Fruit fly (Drosophila melanogaster): ENCODE measurements around the gene CG12477.

The CG12477 gene

DNA sequence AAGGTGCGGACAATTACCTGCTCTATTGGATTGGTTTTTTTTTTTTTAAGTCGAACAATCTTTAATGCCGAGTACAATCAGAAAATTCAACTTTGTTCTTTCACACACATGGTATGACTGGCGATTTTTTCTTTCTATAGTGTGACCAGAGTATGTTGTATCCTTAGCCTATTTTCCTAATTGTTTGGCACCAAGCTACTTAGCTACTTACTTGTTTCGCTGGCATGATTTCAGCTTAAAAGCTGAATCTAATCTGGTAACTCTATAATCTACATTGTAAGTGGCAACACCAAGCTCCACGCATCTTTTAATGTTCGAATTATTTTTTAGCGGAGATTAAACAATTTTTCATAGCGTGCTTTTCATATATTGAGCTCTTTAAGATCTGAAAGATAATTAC lies at the start of gene CG12477:
Gene CG12477, minus strand, starts transcription at position 101 of the 400 bp plus-strand sequence.
- no peak for TF ChIP-seq usp (GFP tag; optimal IDR thresholded peaks at IDR 0.05)
- TF ChIP-seq sv (GFP tag; optimal IDR thresholded peaks at IDR 0.05): no peak
- TF ChIP-seq ey (GFP tag; optimal IDR thresholded peaks at IDR 0.05): no peak
- no peak for TF ChIP-seq Hr83 (GFP tag; optimal IDR thresholded peaks at IDR 0.05; ENCODE audit: poor library complexity, severe bottlenecking)
- no peak for TF ChIP-seq fru (GFP tag; optimal IDR thresholded peaks at IDR 0.05)
- TF ChIP-seq sage (GFP tag; optimal IDR thresholded peaks at IDR 0.05): no peak
- TF ChIP-seq Hr78 (GFP tag; optimal IDR thresholded peaks at IDR 0.05): no peak
- TF ChIP-seq tai (GFP tag; optimal IDR thresholded peaks at IDR 0.05): no peak
- no peak for TF ChIP-seq Jra (GFP tag; optimal IDR thresholded peaks at IDR 0.05)
- no peak for TF ChIP-seq Abd-B (GFP tag; optimal IDR thresholded peaks at IDR 0.05)
- no peak for TF ChIP-seq Dif (GFP tag; optimal IDR thresholded peaks at IDR 0.05; ENCODE audit: partially characterized antibody)
- no peak for TF ChIP-seq HLH106 (tag; optimal IDR thresholded peaks at IDR 0.05)
- no peak for TF ChIP-seq brk (GFP tag; optimal IDR thresholded peaks at IDR 0.05)
- TF ChIP-seq OdsH (GFP tag; optimal IDR thresholded peaks at IDR 0.05): no peak
- TF ChIP-seq rgr (GFP tag; optimal IDR thresholded peaks at IDR 0.05): no peak
- no peak for TF ChIP-seq h (GFP tag; optimal IDR thresholded peaks at IDR 0.05)
- TF ChIP-seq Dfd (GFP tag; optimal IDR thresholded peaks at IDR 0.05): no peak
- no peak for TF ChIP-seq dmrt93B (GFP tag; optimal IDR thresholded peaks at IDR 0.05)
- no peak for TF ChIP-seq dl (GFP tag; optimal IDR thresholded peaks at IDR 0.05; ENCODE audit: insufficient read depth in 1 of 2, partially characterized antibody in 2 of 2)

DNA sequence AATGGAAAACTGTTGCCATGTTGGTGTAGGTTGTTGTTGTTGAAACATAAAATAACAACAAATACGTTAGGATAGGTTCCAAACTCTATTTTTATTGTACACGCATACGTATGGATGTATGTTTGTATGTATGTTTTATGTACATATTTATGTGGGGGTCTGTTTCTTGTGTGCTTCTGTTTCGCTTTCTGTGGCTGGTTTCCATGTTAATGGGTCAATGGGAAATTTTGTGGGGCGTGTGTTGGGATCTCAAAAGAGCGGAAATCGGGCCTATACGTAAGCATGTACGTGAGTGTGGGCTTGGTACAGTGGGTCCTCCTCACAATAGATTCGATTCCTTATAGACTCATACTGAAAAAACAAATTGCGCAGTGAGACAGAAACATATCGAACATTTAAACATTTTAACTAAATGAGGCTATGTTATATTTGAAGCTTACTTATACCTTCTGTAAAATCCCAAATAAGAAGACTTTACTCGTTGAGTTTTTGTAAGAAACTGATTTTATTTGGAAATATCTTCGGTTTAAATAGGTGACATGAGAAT lies 49.0 kb upstream of the CG12477 start:
- TF ChIP-seq Rel (GFP tag; optimal IDR thresholded peaks at IDR 0.05): no peak
- TF ChIP-seq Rel (tag; optimal IDR thresholded peaks at IDR 0.05): no peak
- no peak for TF ChIP-seq Hnf4 (GFP tag; optimal IDR thresholded peaks at IDR 0.05)
- TF ChIP-seq tai (GFP tag; optimal IDR thresholded peaks at IDR 0.05): no peak
- TF ChIP-seq HLH106 (tag; optimal IDR thresholded peaks at IDR 0.05): no peak
- TF ChIP-seq jim (GFP tag; optimal IDR thresholded peaks at IDR 0.05): no peak
- no peak for TF ChIP-seq sv (GFP tag; optimal IDR thresholded peaks at IDR 0.05)
- no peak for TF ChIP-seq brk (GFP tag; optimal IDR thresholded peaks at IDR 0.05)
- no peak for TF ChIP-seq pan (optimal IDR thresholded peaks at IDR 0.05)
- no peak for TF ChIP-seq Dfd (GFP tag; optimal IDR thresholded peaks at IDR 0.05)
- no peak for TF ChIP-seq GATAd (GFP tag; optimal IDR thresholded peaks at IDR 0.05)
- TF ChIP-seq sage (GFP tag; optimal IDR thresholded peaks at IDR 0.05): no peak
- TF ChIP-seq fru (GFP tag; optimal IDR thresholded peaks at IDR 0.05): no peak
- no peak for TF ChIP-seq Abd-B (GFP tag; optimal IDR thresholded peaks at IDR 0.05)

DNA sequence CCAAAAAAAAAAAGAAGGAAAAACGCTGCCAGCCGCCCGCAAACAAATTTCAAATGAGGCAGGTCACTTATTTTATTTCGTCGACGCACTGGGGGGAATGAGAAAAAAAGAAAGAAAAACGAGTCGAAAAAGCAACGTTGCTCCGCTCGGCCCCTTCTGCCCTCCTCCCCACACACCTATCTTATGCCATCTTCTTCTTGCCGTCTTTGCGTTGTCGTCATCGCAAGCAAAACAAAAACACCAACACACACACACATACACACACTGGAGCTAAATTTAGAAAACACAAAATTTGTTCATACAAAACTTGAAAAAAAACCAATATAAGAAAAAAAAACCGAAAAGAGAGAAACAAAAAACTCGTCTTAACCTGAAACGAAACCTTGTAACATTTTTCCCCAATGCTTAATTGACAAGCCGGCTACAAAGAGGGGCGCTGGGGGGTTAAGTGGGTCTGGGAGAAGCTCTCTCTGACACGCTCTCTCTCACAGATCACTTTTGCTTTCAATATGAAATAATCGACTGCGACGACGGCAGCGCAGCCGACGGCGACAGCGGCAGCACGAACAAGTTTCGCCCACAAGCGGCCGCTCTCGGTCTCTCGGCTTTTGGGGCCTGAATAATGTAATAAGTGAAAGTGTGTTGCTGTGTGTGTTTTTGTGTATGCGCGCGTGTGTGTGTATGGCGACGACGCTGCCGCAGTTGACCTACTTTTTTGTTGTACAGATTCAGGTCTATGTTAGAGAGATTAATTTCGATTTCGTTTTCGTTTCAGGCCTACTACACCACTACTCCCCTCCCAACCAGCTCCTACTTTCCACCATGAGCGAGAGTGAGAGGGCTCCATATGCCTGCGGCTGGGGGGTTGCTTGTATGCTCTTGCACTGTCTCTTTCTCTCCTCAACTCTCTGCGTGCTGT lies 48.3 kb upstream of the CG12477 start:
- TF ChIP-seq sage (GFP tag; optimal IDR thresholded peaks at IDR 0.05): no peak
- TF ChIP-seq fru (GFP tag; optimal IDR thresholded peaks at IDR 0.05): peak; percentile 51
- no peak for TF ChIP-seq sv (GFP tag; optimal IDR thresholded peaks at IDR 0.05)
- no peak for TF ChIP-seq usp (GFP tag; optimal IDR thresholded peaks at IDR 0.05)
- TF ChIP-seq jim (GFP tag; optimal IDR thresholded peaks at IDR 0.05): peak; percentile 57
- TF ChIP-seq ey (GFP tag; optimal IDR thresholded peaks at IDR 0.05): peak; percentile 11
- peak; percentile 70 for TF ChIP-seq psq (GFP tag; optimal IDR thresholded peaks at IDR 0.05)
- TF ChIP-seq Hnf4 (GFP tag; optimal IDR thresholded peaks at IDR 0.05): peak; percentile 31
- TF ChIP-seq Hr83 (GFP tag; optimal IDR thresholded peaks at IDR 0.05; ENCODE audit: poor library complexity, severe bottlenecking): no peak
- peak; percentile 67 for TF ChIP-seq Sp1 (GFP tag; optimal IDR thresholded peaks at IDR 0.05)
- peak; percentile 16 for TF ChIP-seq HLH106 (tag; optimal IDR thresholded peaks at IDR 0.05)
- TF ChIP-seq Myc (optimal IDR thresholded peaks at IDR 0.05): no peak
- peak; percentile 41 for TF ChIP-seq rgr (GFP tag; optimal IDR thresholded peaks at IDR 0.05)
- no peak for TF ChIP-seq Mio (GFP tag; optimal IDR thresholded peaks at IDR 0.05)
- TF ChIP-seq br (GFP tag; optimal IDR thresholded peaks at IDR 0.05): peak; percentile 66
- TF ChIP-seq Hr78 (GFP tag; optimal IDR thresholded peaks at IDR 0.05): no peak
- peak; percentile 18 for TF ChIP-seq h (GFP tag; optimal IDR thresholded peaks at IDR 0.05)
- TF ChIP-seq brk (GFP tag; optimal IDR thresholded peaks at IDR 0.05): peak; percentile 25
- TF ChIP-seq woc (GFP tag; optimal IDR thresholded peaks at IDR 0.05): peak; percentile 32
- peak; percentile 75 for TF ChIP-seq Dif (GFP tag; optimal IDR thresholded peaks at IDR 0.05; ENCODE audit: partially characterized antibody)
- TF ChIP-seq dmrt93B (GFP tag; optimal IDR thresholded peaks at IDR 0.05): no peak
- TF ChIP-seq N (GFP tag; optimal IDR thresholded peaks at IDR 0.05): no peak
- TF ChIP-seq OdsH (GFP tag; optimal IDR thresholded peaks at IDR 0.05): peak; percentile 32
- TF ChIP-seq lola (GFP tag; optimal IDR thresholded peaks at IDR 0.05): no peak
- peak; percentile 22 to 68 for TF ChIP-seq foxo (GFP tag; optimal IDR thresholded peaks at IDR 0.05)
- TF ChIP-seq pan (optimal IDR thresholded peaks at IDR 0.05): no peak
- TF ChIP-seq dl (GFP tag; optimal IDR thresholded peaks at IDR 0.05; ENCODE audit: insufficient read depth in 1 of 2, partially characterized antibody in 2 of 2): peak; percentile 69 to 71
- no peak for TF ChIP-seq CG9705 (GFP tag; optimal IDR thresholded peaks at IDR 0.05)
- peak; percentile 29 for TF ChIP-seq Rel (GFP tag; optimal IDR thresholded peaks at IDR 0.05)
- peak; percentile 16 for TF ChIP-seq Rel (tag; optimal IDR thresholded peaks at IDR 0.05)
- TF ChIP-seq Dfd (GFP tag; optimal IDR thresholded peaks at IDR 0.05): no peak
- peak; percentile 43 for TF ChIP-seq Vsx2 (GFP tag; optimal IDR thresholded peaks at IDR 0.05; ENCODE audit: partially characterized antibody)
- peak; percentile 65 for TF ChIP-seq CrebA (GFP tag; optimal IDR thresholded peaks at IDR 0.05; ENCODE audit: borderline replicate concordance)
- TF ChIP-seq tai (GFP tag; optimal IDR thresholded peaks at IDR 0.05): no peak
- TF ChIP-seq CG32264 (GFP tag; optimal IDR thresholded peaks at IDR 0.05): peak; percentile 35

All from whole organism, wandering third instar larva.